Fruit fly (Drosophila melanogaster): ENCODE results near the gene Rheb.

Gene Rheb

DNA sequence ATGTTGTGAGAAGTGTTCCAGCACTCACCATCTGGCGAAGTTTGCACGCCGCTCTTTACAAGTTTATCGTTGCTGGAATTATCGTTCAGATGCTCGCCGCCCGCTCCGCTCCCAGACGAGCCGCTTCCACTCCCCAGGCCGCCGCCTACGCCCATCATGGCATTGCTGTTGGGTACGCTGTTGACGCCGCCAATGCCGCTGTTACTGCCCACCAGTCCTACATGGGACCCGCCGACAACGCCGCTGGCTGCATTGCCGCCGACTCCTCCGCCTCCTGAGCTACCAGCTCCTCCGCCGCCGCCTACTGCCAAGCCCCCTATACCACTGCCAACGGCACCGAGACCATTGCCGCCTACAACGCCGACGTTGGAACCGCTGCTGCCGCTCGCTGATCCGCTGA, 39.7 kb downstream of the Rheb start:
- TF ChIP-seq noc (tag; optimal IDR thresholded peaks at IDR 0.05): no peak

DNA sequence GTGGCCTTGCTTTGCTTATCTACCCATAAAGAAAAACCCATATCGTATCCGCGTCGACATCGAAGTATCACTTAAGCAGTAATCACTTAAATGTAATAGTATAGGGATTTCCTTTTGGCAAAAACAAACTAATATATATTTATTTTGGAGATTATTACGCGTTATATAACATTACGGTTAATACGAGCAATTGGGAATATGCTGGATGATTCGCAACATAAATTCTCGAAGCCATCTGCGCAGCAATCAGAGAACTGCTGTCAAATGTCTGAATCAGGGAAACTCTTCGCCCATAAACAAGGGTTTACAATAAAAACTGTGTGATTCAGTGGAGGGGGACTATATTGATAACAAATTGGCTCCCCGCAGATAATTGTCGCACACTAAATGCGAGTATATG, 41.9 kb downstream of the Rheb start:
- TF ChIP-seq noc (tag; optimal IDR thresholded peaks at IDR 0.05): no peak

DNA sequence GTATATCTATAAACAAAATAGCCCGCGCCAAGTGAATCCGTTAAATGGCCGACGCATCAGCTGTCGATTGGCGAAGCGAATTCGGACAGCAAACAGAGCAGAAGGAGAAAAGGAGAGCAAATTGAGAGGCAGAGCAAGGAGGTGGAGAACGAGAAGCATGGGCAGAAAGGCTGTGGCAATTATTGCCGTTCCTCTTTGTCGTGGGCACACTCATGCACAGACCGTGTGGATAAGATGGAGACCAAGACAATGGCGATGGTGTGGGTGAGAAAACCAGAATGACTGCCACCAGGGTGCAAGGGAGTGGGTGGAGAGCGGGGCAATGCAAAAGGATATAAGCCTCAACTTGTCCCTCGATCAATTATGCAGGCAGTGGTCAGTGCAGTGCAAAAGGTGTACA, 42.4 kb downstream of the Rheb start:
- TF ChIP-seq noc (tag; optimal IDR thresholded peaks at IDR 0.05): no peak

DNA sequence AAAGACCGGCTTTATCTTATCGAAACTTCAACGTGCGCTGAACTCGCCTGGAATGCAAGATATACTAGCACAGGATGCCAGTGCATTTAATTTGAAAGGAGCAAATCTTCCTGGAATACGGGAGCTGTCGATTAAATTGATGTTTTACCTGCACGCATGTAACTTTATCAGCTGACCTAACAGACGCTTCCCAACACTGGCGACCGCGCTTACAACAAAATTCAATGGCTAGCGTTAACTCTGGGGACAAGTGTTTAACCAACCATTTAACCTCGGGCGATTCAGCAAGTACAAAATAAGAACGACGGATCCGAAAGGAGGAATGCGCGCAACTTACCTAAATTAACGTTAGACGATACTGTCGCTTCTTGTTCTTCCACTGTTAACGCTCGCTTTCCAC, 43.0 kb downstream of the Rheb start:
- no peak for TF ChIP-seq noc (tag; optimal IDR thresholded peaks at IDR 0.05)

DNA sequence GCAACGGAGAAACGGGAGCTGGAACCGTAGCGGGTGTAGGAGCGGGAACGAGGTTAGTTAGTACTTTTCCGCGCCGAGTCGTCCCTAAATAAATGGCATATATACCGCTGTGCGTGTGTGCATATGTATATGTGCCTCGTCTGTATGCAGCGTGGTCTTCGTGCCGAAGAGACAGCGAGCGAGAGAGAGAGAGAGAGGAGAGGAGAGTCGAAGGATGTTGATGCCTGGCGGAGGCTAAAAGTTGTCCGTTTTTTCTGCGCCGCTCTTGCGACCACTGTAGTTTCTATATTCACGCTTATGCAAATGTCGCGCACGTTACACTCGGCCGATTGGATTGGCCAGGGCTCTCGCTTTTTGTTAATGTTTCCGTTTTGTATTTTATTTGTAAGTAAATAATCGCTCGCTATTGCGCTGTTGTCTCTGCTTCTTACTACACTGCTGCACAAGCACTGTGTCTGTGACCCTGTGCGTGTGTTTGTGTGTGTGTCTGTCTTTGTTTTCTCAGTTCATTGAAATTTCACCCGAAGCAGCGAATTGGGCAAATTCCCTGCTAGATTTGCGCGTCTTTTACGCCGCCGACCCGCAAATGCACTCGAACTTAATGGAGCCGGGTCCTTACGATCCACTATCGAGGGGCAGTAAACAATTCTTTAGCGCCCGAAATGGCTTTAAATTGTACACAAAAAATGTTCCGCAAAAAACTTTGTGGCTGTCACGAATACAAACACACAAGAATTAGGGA, 43.8 kb downstream of the Rheb start, which contains the start of gene Rga:
Gene Rga, minus strand, starts transcription at position 741 of the 742 bp plus-strand sequence.
- no peak for TF ChIP-seq noc (tag; optimal IDR thresholded peaks at IDR 0.05)

DNA sequence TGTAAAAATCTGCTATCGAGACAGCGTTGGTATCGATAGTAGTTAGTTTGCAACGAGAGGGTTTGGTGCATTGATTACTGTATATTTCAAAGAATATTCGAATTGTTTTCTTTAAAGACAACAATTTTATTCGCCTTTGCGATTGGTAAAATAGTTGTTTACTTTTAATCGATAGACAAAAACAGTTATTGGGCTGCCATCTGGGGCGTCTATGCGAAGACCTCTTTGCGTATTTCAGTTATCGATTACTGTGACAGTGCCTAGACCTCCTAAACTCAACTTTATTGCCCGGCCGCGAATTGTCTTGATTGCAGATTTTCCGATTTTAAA, 44.4 kb downstream of the Rheb start, which contains the start of gene Atu:
Gene Atu, plus strand, starts transcription at position 245 of the 330 bp plus-strand sequence.
- no peak for TF ChIP-seq noc (tag; optimal IDR thresholded peaks at IDR 0.05)

DNA sequence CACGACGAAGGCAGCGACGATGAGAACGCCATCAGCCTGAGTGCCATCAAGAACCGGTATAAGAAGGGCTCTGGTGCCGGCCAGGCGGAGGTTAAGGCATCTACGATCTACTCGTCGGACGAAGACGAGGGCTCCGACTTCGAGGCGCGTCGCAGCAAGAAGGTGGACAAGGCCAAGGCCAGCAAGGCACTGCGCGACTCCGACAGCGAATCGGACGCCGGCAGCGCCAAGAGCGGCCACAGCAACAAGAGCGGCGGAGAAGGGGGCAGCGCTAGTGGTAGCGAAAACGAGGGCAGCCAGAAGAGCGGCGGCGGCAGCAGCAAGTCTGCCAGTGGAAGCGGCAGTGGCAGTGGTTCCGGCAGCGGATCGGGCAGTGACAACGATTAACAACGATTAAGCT, 46.8 kb downstream of the Rheb start:
- no peak for TF ChIP-seq noc (tag; optimal IDR thresholded peaks at IDR 0.05)

DNA sequence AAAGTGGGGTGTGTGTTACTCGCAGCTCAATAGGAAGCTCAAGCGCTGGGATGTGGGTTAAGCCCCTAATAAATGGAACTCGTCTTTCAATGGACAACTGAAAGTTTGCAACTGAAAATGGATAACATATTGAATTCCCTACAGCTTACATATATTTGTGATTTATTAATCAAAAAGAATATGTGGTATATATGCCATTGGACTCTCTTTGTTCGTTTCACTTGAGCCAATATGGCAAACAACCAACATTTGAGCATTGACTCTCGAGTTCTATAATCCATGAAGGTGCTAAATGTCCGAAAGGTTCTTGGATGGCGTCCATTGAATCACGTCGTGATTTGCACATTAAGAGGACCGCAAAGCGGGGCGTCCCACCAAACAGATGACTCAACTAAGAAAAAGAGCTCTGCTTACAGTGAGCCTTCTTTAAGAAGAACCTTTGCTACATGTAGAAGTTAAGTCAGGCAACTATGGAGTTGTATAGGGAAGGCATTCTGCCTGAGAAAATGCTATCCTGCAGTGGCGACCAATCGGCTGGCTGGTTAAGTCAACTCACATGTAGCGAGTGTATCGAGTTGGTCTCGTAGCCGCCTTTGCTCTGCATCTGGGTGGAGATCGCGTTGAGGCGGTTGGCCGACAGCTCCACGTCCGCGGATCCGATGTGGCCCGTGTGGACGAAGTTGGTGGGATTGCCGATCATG, 49.4 kb downstream of the Rheb start:
- no peak for TF ChIP-seq noc (tag; optimal IDR thresholded peaks at IDR 0.05)
